Worm (Caenorhabditis elegans) whole organism, early embryonic: ENCODE data around the gene ttr-27.

Experiments
- B0310.2 ChIP-seq: sonication (generic microtip); optimal IDR thresholded peaks from 2 replicates; lab custom pipeline; 2016; ENCODE audit warnings: mild to moderate bottlenecking, missing genetic modification characterization, missing compliant biosample characterization
- F13C5.2 ChIP-seq: sonication (generic microtip); optimal IDR thresholded peaks from 2 replicates; lab custom pipeline; 2017; ENCODE audit warnings: mild to moderate bottlenecking, missing genetic modification characterization, inconsistent platforms, missing compliant biosample characterization
- ama-1 ChIP-seq: fragments of 150-350 bp; optimal IDR thresholded peaks from 2 replicates; lab custom pipeline; 2014
- hmg-4 ChIP-seq: fragments of 200-800 bp; sonication (Bioruptor generic); optimal IDR thresholded peaks from 2 replicates; lab custom pipeline; 2018; ENCODE audit warnings: mild to moderate bottlenecking, missing genetic modification characterization, missing compliant biosample characterization
- scrt-1 ChIP-seq: fragments of 200-800 bp; sonication (Bioruptor generic); IDR thresholded peaks from 2 replicates; pipeline ENCODE4 v1.3.6; 2022; ENCODE audit warnings: missing genetic modification characterization, missing compliant biosample characterization
- sea-1 ChIP-seq: fragments of 200-800 bp; sonication (Bioruptor generic); conservative IDR thresholded peaks from 2 replicates; pipeline ENCODE4 v1.3.6; 2022; ENCODE audit warnings: missing genetic modification characterization, missing compliant biosample characterization

DNA sequence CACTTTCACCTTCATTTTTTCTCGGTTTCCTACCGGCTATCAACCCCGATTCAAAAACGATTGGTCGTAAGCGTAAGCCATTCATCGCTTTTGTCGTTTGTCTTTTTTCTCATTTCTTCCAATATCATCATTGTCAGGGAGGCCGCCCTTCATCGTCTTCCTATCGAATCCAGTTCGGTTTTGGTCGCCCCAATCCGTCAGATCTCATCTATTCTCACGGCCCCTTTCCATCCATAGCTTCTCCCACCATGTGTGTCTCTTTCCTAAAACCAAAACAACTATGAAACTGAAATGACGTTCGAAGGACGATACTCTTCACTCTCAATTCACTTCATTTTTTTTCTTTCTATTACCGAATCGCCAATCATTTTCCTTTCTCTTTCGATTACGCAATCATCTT is 28.0 kb downstream of the ttr-27 start:
- TF ChIP-seq ama-1 (no peak), B0310.2 (no peak), scrt-1 (GFP tag; lab: Robert Waterston, UW) (no peak), sea-1 (GFP tag; lab: Robert Waterston, UW) (no peak), F13C5.2 (no peak), hmg-4 (GFP tag; lab: Kevin White, UChicago) (no peak)
